Fruit fly (Drosophila melanogaster) whole organism, embryonic: ENCODE data around the gene CG4461.

Experiments used
- CG10267 ChIP-seq: fragments of 200-800 bp; sonication (Bioruptor generic); optimal IDR thresholded peaks from 2 replicates; lab custom pipeline; 2018; ENCODE audit warnings: missing biosample characterization, mild to moderate bottlenecking, missing genetic modification characterization, moderate library complexity
- CG10274 ChIP-seq: fragments of 200-800 bp; sonication (Bioruptor generic); optimal IDR thresholded peaks from 3 replicates; lab custom pipeline; 2017; ENCODE audit warnings: missing biosample characterization, mild to moderate bottlenecking, missing genetic modification characterization
- CG11560 ChIP-seq: fragments of 200-800 bp; sonication (Bioruptor generic); IDR thresholded peaks from 3 replicates; pipeline ENCODE4 v1.3.6; 2022; ENCODE audit warnings: missing biosample characterization, missing genetic modification characterization
- CG12104 ChIP-seq: fragments of 200-800 bp; sonication (Bioruptor generic); optimal IDR thresholded peaks from 3 replicates; lab custom pipeline; 2016; ENCODE audit warnings: missing biosample characterization, missing genetic modification characterization
- CG13894 ChIP-seq: fragments of 200-800 bp; sonication (Bioruptor generic); optimal IDR thresholded peaks from 3 replicates; lab custom pipeline; 2018; ENCODE audit warnings: missing biosample characterization, mild to moderate bottlenecking, missing genetic modification characterization, moderate library complexity
- CG17361 ChIP-seq: fragments of 200-800 bp; sonication (Bioruptor generic); IDR thresholded peaks from 3 replicates; pipeline ENCODE4 v1.3.6; 2022; ENCODE audit warnings: missing biosample characterization, missing genetic modification characterization
- CG1832 ChIP-seq: fragments of 200-800 bp; sonication (Bioruptor generic); optimal IDR thresholded peaks from 2 replicates; lab custom pipeline; 2017; ENCODE audit warnings: missing biosample characterization, mild to moderate bottlenecking, missing genetic modification characterization, inconsistent platforms
- CG2120 ChIP-seq: fragments of 200-800 bp; sonication (Bioruptor generic); optimal IDR thresholded peaks from 3 replicates; lab custom pipeline; 2016; ENCODE audit warnings: missing biosample characterization, missing genetic modification characterization
- CG30020 ChIP-seq: fragments of 200-800 bp; optimal IDR thresholded peaks from 2 replicates; lab custom pipeline; 2019; ENCODE audit warnings: missing biosample characterization, mild to moderate bottlenecking, missing genetic modification characterization, moderate library complexity
- CG31365 ChIP-seq: fragments of 200-800 bp; sonication (Bioruptor generic); optimal IDR thresholded peaks from 2 replicates; lab custom pipeline; 2018; ENCODE audit warnings: missing biosample characterization, mild to moderate bottlenecking, missing genetic modification characterization
- CG42726 ChIP-seq: fragments of 200-800 bp; sonication (Bioruptor generic); IDR thresholded peaks from 2 replicates; pipeline ENCODE4 v1.3.6; 2022; ENCODE audit warnings: missing biosample characterization, missing genetic modification characterization; ENCODE audit not compliant: partially characterized antibody
- CG4707 ChIP-seq: fragments of 200-800 bp; sonication (Bioruptor generic); optimal IDR thresholded peaks from 2 replicates; lab custom pipeline; 2018; ENCODE audit warnings: missing biosample characterization, mild to moderate bottlenecking, missing genetic modification characterization, moderate library complexity
- CG6254 ChIP-seq: fragments of 200-800 bp; sonication (Bioruptor generic); optimal IDR thresholded peaks from 3 replicates; lab custom pipeline; 2017; ENCODE audit warnings: mild to moderate bottlenecking, missing biosample characterization, missing genetic modification reagents, missing genetic modification characterization
- CG6791 ChIP-seq: fragments of 200-800 bp; sonication (Bioruptor generic); IDR thresholded peaks from 3 replicates; pipeline ENCODE4 v1.3.6; 2022; ENCODE audit warnings: missing biosample characterization, missing genetic modification characterization; ENCODE audit not compliant: partially characterized antibody
- CG7556 ChIP-seq: fragments of 200-800 bp; sonication (Bioruptor generic); optimal IDR thresholded peaks from 2 replicates; lab custom pipeline; 2017; ENCODE audit warnings: missing biosample characterization, mild to moderate bottlenecking, missing genetic modification characterization
- CG7839 ChIP-seq: fragments of 200-800 bp; sonication (Bioruptor generic); optimal IDR thresholded peaks from 3 replicates; lab custom pipeline; 2018; ENCODE audit warnings: missing biosample characterization, mild to moderate bottlenecking, missing genetic modification characterization, moderate library complexity
- CG8089 ChIP-seq: fragments of 200-800 bp; sonication (Bioruptor generic); optimal IDR thresholded peaks from 3 replicates; lab custom pipeline; 2016; ENCODE audit warnings: missing biosample characterization, missing genetic modification characterization
- CG8290 ChIP-seq, 3 experiments: fragments of 200-800 bp; sonication (Bioruptor generic); optimal IDR thresholded peaks; 2 replicates each; lab custom pipeline; 2016 to 2019; ENCODE audit warnings: missing biosample characterization in 3 of 3, missing genetic modification characterization in 3 of 3, mild to moderate bottlenecking in 2 of 3, moderate library complexity in 1 of 3
- CG8478 ChIP-seq: fragments of >200 bp; optimal IDR thresholded peaks from 2 replicates; lab custom pipeline; 2018
- D ChIP-seq, 2 experiments: fragments of 200-800 bp in 1 of 2; fragments of >200 bp in 1 of 2; sonication (Bioruptor generic) in 1 of 2; optimal IDR thresholded peaks; 2 replicates in 1 of 2; 3 replicates in 1 of 2; lab custom pipeline; 2017; ENCODE audit warnings: mild to moderate bottlenecking in 1 of 2, missing biosample characterization in 1 of 2, missing genetic modification characterization in 1 of 2, missing genetic modification reagents in 1 of 2
- Dbx ChIP-seq: fragments of 200-800 bp; sonication (Bioruptor generic); IDR thresholded peaks from 3 replicates; pipeline ENCODE4 v1.3.6; 2022; ENCODE audit warnings: missing biosample characterization, missing genetic modification characterization
- HmgD ChIP-seq: fragments of 200-800 bp; sonication (Bioruptor generic); optimal IDR thresholded peaks from 3 replicates; lab custom pipeline; 2016; ENCODE audit warnings: missing biosample characterization, missing genetic modification characterization
- Hr78 ChIP-seq, 2 experiments: fragments of 200-800 bp in 1 of 2; fragments of >200 bp in 1 of 2; sonication (Bioruptor generic) in 1 of 2; optimal IDR thresholded peaks; 2 replicates each; lab custom pipeline; 2017 to 2019; ENCODE audit warnings: missing biosample characterization in 2 of 2, missing genetic modification characterization in 2 of 2, mild to moderate bottlenecking in 1 of 2, moderate library complexity in 1 of 2
- MESR4 ChIP-seq: fragments of 200-800 bp; sonication (Bioruptor generic); optimal IDR thresholded peaks from 2 replicates; lab custom pipeline; 2018; ENCODE audit warnings: missing biosample characterization, mild to moderate bottlenecking, missing genetic modification characterization, moderate library complexity
- Myb ChIP-seq: fragments of 200-800 bp; sonication (Bioruptor generic); optimal IDR thresholded peaks from 2 replicates; lab custom pipeline; 2016; ENCODE audit warnings: missing biosample characterization, missing genetic modification characterization
- NfI ChIP-seq: fragments of 200-800 bp; sonication (Bioruptor generic); optimal IDR thresholded peaks from 3 replicates; lab custom pipeline; 2018; ENCODE audit warnings: missing biosample characterization, mild to moderate bottlenecking, missing genetic modification characterization, moderate library complexity
- Sox102F ChIP-seq: fragments of 200-800 bp; sonication (Bioruptor generic); optimal IDR thresholded peaks from 2 replicates; lab custom pipeline; 2018; ENCODE audit warnings: missing biosample characterization, mild to moderate bottlenecking, missing genetic modification characterization, moderate library complexity
- al ChIP-seq: fragments of 200-800 bp; sonication (Bioruptor generic); IDR thresholded peaks from 2 replicates; pipeline ENCODE4 v1.3.6; 2022; ENCODE audit warnings: missing biosample characterization, missing genetic modification characterization
- az2 ChIP-seq: fragments of 200-800 bp; sonication (Bioruptor generic); optimal IDR thresholded peaks from 3 replicates; lab custom pipeline; 2016; ENCODE audit warnings: missing biosample characterization, missing genetic modification characterization
- bbx ChIP-seq: fragments of 200-800 bp; sonication (Bioruptor generic); IDR thresholded peaks from 2 replicates; pipeline ENCODE4 v1.3.6; 2022; ENCODE audit warnings: missing biosample characterization, missing genetic modification characterization; ENCODE audit not compliant: partially characterized antibody
- bigmax ChIP-seq: fragments of 200-800 bp; sonication (Bioruptor generic); optimal IDR thresholded peaks from 2 replicates; lab custom pipeline; 2018; ENCODE audit warnings: missing biosample characterization, mild to moderate bottlenecking, missing genetic modification characterization
- cg ChIP-seq: fragments of 200-800 bp; sonication (Bioruptor generic); optimal IDR thresholded peaks from 3 replicates; lab custom pipeline; 2019; ENCODE audit warnings: missing biosample characterization, mild to moderate bottlenecking, missing genetic modification characterization, moderate library complexity
- chinmo ChIP-seq: fragments of 200-800 bp; sonication (Bioruptor generic); IDR thresholded peaks from 4 replicates; pipeline ENCODE4 v1.3.6; 2022; ENCODE audit warnings: missing biosample characterization, missing genetic modification characterization; ENCODE audit not compliant: partially characterized antibody
- crc ChIP-seq: fragments of 200-800 bp; sonication (Bioruptor generic); optimal IDR thresholded peaks from 2 replicates; lab custom pipeline; 2016; ENCODE audit warnings: missing biosample characterization, missing genetic modification characterization
- crol ChIP-seq: fragments of 200-800 bp; sonication (Bioruptor generic); IDR thresholded peaks from 2 replicates; pipeline ENCODE4 v1.3.6; 2022; ENCODE audit warnings: missing biosample characterization, missing genetic modification characterization
- dm ChIP-seq: fragments of 200-800 bp; sonication (Bioruptor generic); optimal IDR thresholded peaks from 3 replicates; lab custom pipeline; 2016; ENCODE audit warnings: missing biosample characterization, missing genetic modification characterization
- grn ChIP-seq: fragments of 200-800 bp; sonication (Bioruptor generic); optimal IDR thresholded peaks from 3 replicates; lab custom pipeline; 2017; ENCODE audit warnings: missing biosample characterization, missing genetic modification characterization
- her ChIP-seq: fragments of 200-800 bp; sonication (Bioruptor generic); optimal IDR thresholded peaks from 2 replicates; lab custom pipeline; 2016; ENCODE audit warnings: missing biosample characterization, missing genetic modification characterization
- nerfin-1 ChIP-seq: fragments of 200-800 bp; sonication (Bioruptor generic); optimal IDR thresholded peaks from 3 replicates; lab custom pipeline; 2019; ENCODE audit warnings: missing biosample characterization, mild to moderate bottlenecking, missing genetic modification characterization, moderate library complexity
- nerfin-2 ChIP-seq: fragments of 200-800 bp; sonication (Bioruptor generic); IDR thresholded peaks from 2 replicates; pipeline ENCODE4 v1.3.6; 2022; ENCODE audit warnings: missing biosample characterization, missing genetic modification characterization; ENCODE audit not compliant: partially characterized antibody
- nom ChIP-seq: fragments of 200-800 bp; sonication (Bioruptor generic); optimal IDR thresholded peaks from 2 replicates; lab custom pipeline; 2017; ENCODE audit warnings: missing biosample characterization, missing genetic modification characterization, mild to moderate bottlenecking, moderate library complexity, missing genetic modification reagents
- pum ChIP-seq: fragments of 200-800 bp; sonication (Bioruptor generic); optimal IDR thresholded peaks from 2 replicates; lab custom pipeline; 2016; ENCODE audit warnings: missing biosample characterization, missing genetic modification characterization
- sens ChIP-seq: fragments of 200-800 bp; sonication (Bioruptor generic); peaks from one replicate; lab custom pipeline; 2016; ENCODE audit warnings: missing biosample characterization, missing genetic modification characterization
- slou ChIP-seq: fragments of 200-800 bp; sonication (Bioruptor generic); optimal IDR thresholded peaks from 3 replicates; lab custom pipeline; 2016; ENCODE audit warnings: missing biosample characterization, missing genetic modification characterization

Gene CG4461

dm6 chr3L:9402157-9402890, 27.1 kb downstream of the CG4461 start, which contains the start of gene eIF4E1 (continued):
- TF ChIP-seq grn (GFP tag; lab: Kevin White, UChicago) (peak; percentile 7), CG6791 (peak; percentile 73), chinmo (GFP tag; lab: Robert Waterston, UW) (0 out of 4 replicates have a peak, but pooled peaks have one; percentile 19), CG10267 (peak; percentile 65), CG10274 (GFP tag; lab: Kevin White, UChicago) (no peak), CG8089 (GFP tag; lab: Kevin White, UChicago) (no peak), Dbx (GFP tag; lab: Robert Waterston, UW) (0 out of 3 replicates have a peak, but pooled peaks have one; percentile 21), CG30020 (peak; percentile 14), HmgD (GFP tag; lab: Kevin White, UChicago) (peak; percentile 55), bigmax (GFP tag; lab: Kevin White, UChicago) (peak; percentile 14), Myb (peak; percentile 100), her (GFP tag; lab: Kevin White, UChicago) (peak; percentile 5), sens (peak; percentile 78), NfI (GFP tag; lab: Kevin White, UChicago) (peak; percentile 27), CG2120 (GFP tag; lab: Kevin White, UChicago) (peak; percentile 13), az2 (no peak), nerfin-2 (GFP tag; lab: Robert Waterston, UW) (0 out of 2 replicates have a peak, but pooled peaks have one; percentile 42), CG17361 (GFP tag; lab: Robert Waterston, UW) (peak; percentile 28; the same call in 1 of the 3 replicates), CG8290 (GFP tag; optimal IDR thresholded peaks at IDR 0.05; lab: Kevin White, UChicago) (peak; percentile 30), CG8290 (tag; optimal IDR thresholded peaks at IDR 0.05; lab: Kevin White, UChicago) (peak in 1 of 2 experiments; percentile 55), CG7556 (GFP tag; lab: Kevin White, UChicago) (no peak)

dm6 chr3L:9404497-9404896, 29.3 kb downstream of the CG4461 start, which contains the start of gene Cpr67B:
Cpr67B (plus strand) TSS chr3L:9404797.
- TF ChIP-seq chinmo (GFP tag; lab: Robert Waterston, UW), result 0 out of 4 replicates have a peak, but pooled peaks have one; percentile 15
- no peak for TF ChIP-seq CG42726 (GFP tag; lab: Robert Waterston, UW)
- peak; percentile 43 for TF ChIP-seq CG13894 (tag; lab: Kevin White, UChicago)
- TF ChIP-seq crc (GFP tag; lab: Kevin White, UChicago), result no peak

dm6 chr3L:9410030-9410589, 34.9 kb downstream of the CG4461 start:
- no peak for TF ChIP-seq CG7839 (tag; lab: Kevin White, UChicago)
- TF ChIP-seq Hr78 (GFP tag; optimal IDR thresholded peaks at IDR 0.05; lab: Kevin White, UChicago), result peak in 1 of 2 experiments; percentile 20
- TF ChIP-seq D (optimal IDR thresholded peaks at IDR 0.05; lab: Kevin White, UChicago), result peak; percentile 69
- no peak for TF ChIP-seq D (GFP tag; optimal IDR thresholded peaks at IDR 0.05; lab: Kevin White, UChicago)
- TF ChIP-seq nerfin-1 (tag; lab: Kevin White, UChicago), result peak; percentile 24
- no peak for TF ChIP-seq Sox102F (GFP tag; lab: Kevin White, UChicago)
- no peak for TF ChIP-seq CG11560
- TF ChIP-seq CG6254 (GFP tag; lab: Kevin White, UChicago), result no peak
- peak; percentile 26 for TF ChIP-seq MESR4 (GFP tag; lab: Kevin White, UChicago)
- TF ChIP-seq CG1832 (GFP tag; lab: Kevin White, UChicago), result peak; percentile 63
- no peak for TF ChIP-seq dm (GFP tag; lab: Kevin White, UChicago)
- TF ChIP-seq al (GFP tag; lab: Robert Waterston, UW), result no peak
- no peak for TF ChIP-seq CG12104
- 0 out of 2 replicates have a peak, but pooled peaks have one; percentile 5 for TF ChIP-seq bbx (GFP tag; lab: Robert Waterston, UW)
- no peak for TF ChIP-seq CG42726 (GFP tag; lab: Robert Waterston, UW)
- TF ChIP-seq CG31365, result no peak
- peak; percentile 94 for TF ChIP-seq cg (GFP tag; lab: Kevin White, UChicago)
- no peak for TF ChIP-seq slou
- TF ChIP-seq pum (GFP tag; lab: Kevin White, UChicago), result no peak
- peak; percentile 64 for TF ChIP-seq crol
- TF ChIP-seq nom (GFP tag; lab: Kevin White, UChicago), result peak; percentile 13
- TF ChIP-seq CG4707, result no peak
- TF ChIP-seq CG8478, result peak; percentile 75
